Worm (Caenorhabditis elegans) whole organism, L2 larva: ENCODE measurements around the gene nspc-1.

ENCODE experiments used
- C34F6.9 ChIP-seq: fragments of 150-350 bp; optimal IDR thresholded peaks from 2 replicates; lab custom pipeline; 2014; ENCODE audit warnings: missing biosample characterization, missing genetic modification characterization
- alr-1 ChIP-seq: fragments of 150-350 bp; optimal IDR thresholded peaks from 2 replicates; lab custom pipeline; 2014; ENCODE audit warnings: missing biosample characterization, missing genetic modification characterization
- ama-1 ChIP-seq: fragments of 150-350 bp; optimal IDR thresholded peaks from 2 replicates; lab custom pipeline; 2018; ENCODE audit warnings: inconsistent platforms
- crh-2 ChIP-seq: sonication (generic microtip); optimal IDR thresholded peaks from 2 replicates; lab custom pipeline; 2017; ENCODE audit warnings: missing biosample characterization, missing genetic modification characterization
- egl-27 ChIP-seq: sonication (generic microtip); optimal IDR thresholded peaks from 3 replicates; lab custom pipeline; 2017; ENCODE audit warnings: missing biosample characterization, missing genetic modification reagents, missing genetic modification characterization
- fos-1 ChIP-seq: fragments of 150-350 bp; optimal IDR thresholded peaks from 2 replicates; lab custom pipeline; 2014; ENCODE audit warnings: missing biosample characterization, missing genetic modification characterization
- lin-11 ChIP-seq: fragments of 150-350 bp; sonication (generic microtip); optimal IDR thresholded peaks from 2 replicates; lab custom pipeline; 2014; ENCODE audit warnings: missing biosample characterization, missing genetic modification characterization, inconsistent platforms, mixed read lengths
- lin-39 ChIP-seq: fragments of 150-350 bp; optimal IDR thresholded peaks from 2 replicates; lab custom pipeline; 2014; ENCODE audit warnings: missing biosample characterization, missing genetic modification reagents, missing genetic modification characterization
- nhr-11 ChIP-seq: fragments of 150-350 bp; optimal IDR thresholded peaks from 2 replicates; lab custom pipeline; 2014; ENCODE audit warnings: missing biosample characterization, missing genetic modification characterization
- nhr-12 ChIP-seq: fragments of 150-350 bp; optimal IDR thresholded peaks from 2 replicates; lab custom pipeline; 2014; ENCODE audit warnings: missing biosample characterization, missing genetic modification characterization
- nhr-237 ChIP-seq: fragments of 150-350 bp; optimal IDR thresholded peaks from 2 replicates; lab custom pipeline; 2014; ENCODE audit warnings: missing biosample characterization, missing genetic modification characterization
- unc-62 ChIP-seq: fragments of 150-350 bp; optimal IDR thresholded peaks from 2 replicates; lab custom pipeline; 2014; ENCODE audit warnings: missing biosample characterization, missing genetic modification reagents, missing genetic modification characterization
- ztf-11 ChIP-seq: sonication (generic microtip); optimal IDR thresholded peaks from 2 replicates; lab custom pipeline; 2017; ENCODE audit warnings: missing biosample characterization, missing genetic modification characterization

ce11 chrX:8562586-8562985 lies 27.7 kb upstream of the nspc-1 start:
- TF ChIP-seq lin-39 (no peak), nhr-12 (tag; lab: Kevin White, UChicago) (no peak), unc-62 (GFP tag; lab: Kevin White, UChicago) (no peak), alr-1 (tag; lab: Kevin White, UChicago) (no peak), egl-27 (tag; lab: Kevin White, UChicago) (no peak), C34F6.9 (tag; lab: Kevin White, UChicago) (no peak), nhr-237 (tag; lab: Kevin White, UChicago) (no peak), crh-2 (tag; lab: Kevin White, UChicago) (no peak), ama-1 (lab: Kevin White, UChicago) (no peak), lin-11 (tag; lab: Kevin White, UChicago) (no peak), ztf-11 (tag; lab: Kevin White, UChicago) (no peak), nhr-11 (tag; lab: Kevin White, UChicago) (no peak), fos-1 (tag; lab: Kevin White, UChicago) (no peak)
